Worm (Caenorhabditis elegans) whole organism, L1 larva: Measurements from ENCODE around the gene bath-24.
"Not testable (repeated sequence)": the region's sequence is repeated elsewhere in the genome, so short reads cannot be mapped to it uniquely, and the experiment has no call there.

Experiments used
- C34B4.2 ChIP-seq: sonication (generic microtip); optimal IDR thresholded peaks from 2 replicates; lab custom pipeline; 2017; ENCODE audit warnings: mild to moderate bottlenecking, missing genetic modification characterization, missing compliant biosample characterization
- F16B12.6 ChIP-seq: fragments of 150-350 bp; optimal IDR thresholded peaks from 2 replicates; lab custom pipeline; 2014; ENCODE audit warnings: missing biosample characterization, missing genetic modification characterization
- aly-2 ChIP-seq: fragments of 150-350 bp; optimal IDR thresholded peaks from 2 replicates; lab custom pipeline; 2014; ENCODE audit warnings: missing biosample characterization, missing genetic modification characterization
- ama-1 ChIP-seq: fragments of 150-350 bp; optimal IDR thresholded peaks from 2 replicates; lab custom pipeline; 2014
- ceh-8 ChIP-seq: fragments of 200-800 bp; sonication (Bioruptor generic); optimal IDR thresholded peaks from 2 replicates; lab custom pipeline; 2018; ENCODE audit warnings: mild to moderate bottlenecking, missing genetic modification characterization, moderate library complexity, missing compliant biosample characterization
- ceh-90 ChIP-seq: sonication (generic microtip); optimal IDR thresholded peaks from 2 replicates; lab custom pipeline; 2016; ENCODE audit warnings: missing genetic modification characterization, missing compliant biosample characterization
- egl-13 ChIP-seq: sonication (generic microtip); optimal IDR thresholded peaks from 2 replicates; lab custom pipeline; 2016; ENCODE audit warnings: missing genotype, missing genetic modification reagents, missing genetic modification characterization, missing compliant biosample characterization
- egl-27 ChIP-seq, 2 experiments: fragments of 150-350 bp in 1 of 2; sonication (generic microtip); optimal IDR thresholded peaks; 3 replicates each; lab custom pipeline; 2017 to 2018; ENCODE audit warnings: missing biosample characterization in 2 of 2, missing genetic modification characterization in 2 of 2, missing genetic modification reagents in 2 of 2
- fkh-4 ChIP-seq: sonication (generic microtip); optimal IDR thresholded peaks from 2 replicates; lab custom pipeline; 2016; ENCODE audit warnings: missing compliant biosample characterization, missing genetic modification characterization, borderline replicate concordance
- grh-1 ChIP-seq: fragments of 200-800 bp; sonication (Bioruptor generic); IDR thresholded peaks from 2 replicates; pipeline ENCODE4 v1.3.6; 2022; ENCODE audit warnings: missing genetic modification reagents, missing genetic modification characterization, missing compliant biosample characterization
- hlh-17 ChIP-seq: fragments of 200-800 bp; sonication (Bioruptor generic); optimal IDR thresholded peaks from 2 replicates; lab custom pipeline; 2018; ENCODE audit warnings: missing genetic modification characterization, mild to moderate bottlenecking, missing compliant biosample characterization, moderate library complexity, borderline replicate concordance
- hpl-2 ChIP-seq: fragments of 150-350 bp; optimal IDR thresholded peaks from 2 replicates; lab custom pipeline; 2014; ENCODE audit warnings: missing biosample characterization, missing genetic modification reagents, missing genetic modification characterization
- jun-1 ChIP-seq: fragments of 150-350 bp; optimal IDR thresholded peaks from 2 replicates; lab custom pipeline; 2014; ENCODE audit warnings: missing biosample characterization, missing genetic modification reagents, missing genetic modification characterization
- lin-13 ChIP-seq: fragments of 150-350 bp; optimal IDR thresholded peaks from 2 replicates; lab custom pipeline; 2014; ENCODE audit warnings: missing biosample characterization, missing genetic modification reagents, missing genetic modification characterization
- lir-3 ChIP-seq: sonication (generic microtip); optimal IDR thresholded peaks from 2 replicates; lab custom pipeline; 2016; ENCODE audit warnings: mild to moderate bottlenecking, missing genetic modification characterization, moderate library complexity, missing compliant biosample characterization; ENCODE audit not compliant: poor library complexity
- nhr-12 ChIP-seq: sonication (generic microtip); optimal IDR thresholded peaks from 2 replicates; lab custom pipeline; 2017; ENCODE audit warnings: missing biosample characterization, missing genetic modification characterization
- nhr-19 ChIP-seq: fragments of 200-800 bp; sonication (Bioruptor generic); conservative IDR thresholded peaks from 2 replicates; pipeline ENCODE4 v1.3.6; 2022; ENCODE audit warnings: missing genetic modification characterization, missing compliant biosample characterization
- nhr-28 ChIP-seq: fragments of 150-350 bp; optimal IDR thresholded peaks from 2 replicates; lab custom pipeline; 2014; ENCODE audit warnings: missing biosample characterization, missing genetic modification characterization
- nhr-47 ChIP-seq: sonication (generic microtip); optimal IDR thresholded peaks from 2 replicates; lab custom pipeline; 2016; ENCODE audit warnings: mild to moderate bottlenecking, missing genetic modification characterization, moderate library complexity, missing compliant biosample characterization
- nhr-76 ChIP-seq: sonication (generic microtip); optimal IDR thresholded peaks from 2 replicates; lab custom pipeline; 2017; ENCODE audit warnings: missing biosample characterization, missing genetic modification characterization
- nhr-77 ChIP-seq: fragments of 150-350 bp; optimal IDR thresholded peaks from 2 replicates; lab custom pipeline; 2014; ENCODE audit warnings: missing biosample characterization, missing genetic modification characterization
- nhr-84 ChIP-seq: sonication (generic microtip); optimal IDR thresholded peaks from 2 replicates; lab custom pipeline; 2017; ENCODE audit warnings: missing biosample characterization, missing genetic modification characterization
- pag-3 ChIP-seq: sonication (generic microtip); optimal IDR thresholded peaks from 2 replicates; lab custom pipeline; 2017; ENCODE audit warnings: missing genetic modification characterization, mild to moderate bottlenecking, missing compliant biosample characterization, antibody characterized with exemption, borderline replicate concordance; ENCODE audit not compliant: insufficient read depth
- rnt-1 ChIP-seq: sonication (generic microtip); optimal IDR thresholded peaks from 2 replicates; lab custom pipeline; 2016; ENCODE audit warnings: mild to moderate bottlenecking, missing genetic modification characterization, moderate library complexity, missing compliant biosample characterization
- sup-37 ChIP-seq: fragments of 200-800 bp; sonication (Bioruptor generic); optimal IDR thresholded peaks from 2 replicates; lab custom pipeline; 2018; ENCODE audit warnings: mild to moderate bottlenecking, missing genetic modification characterization, missing compliant biosample characterization
- tbx-2 ChIP-seq: sonication (generic microtip); optimal IDR thresholded peaks from 2 replicates; lab custom pipeline; 2016; ENCODE audit warnings: missing genetic modification characterization, missing compliant biosample characterization
- tlp-1 ChIP-seq: fragments of 150-350 bp; optimal IDR thresholded peaks from 2 replicates; lab custom pipeline; 2014; ENCODE audit warnings: missing biosample characterization, missing genetic modification characterization
- unc-130 ChIP-seq: fragments of 150-350 bp; optimal IDR thresholded peaks from 2 replicates; lab custom pipeline; 2017; ENCODE audit warnings: missing biosample characterization, missing genetic modification characterization, inconsistent platforms
- unc-30 ChIP-seq: sonication (generic microtip); optimal IDR thresholded peaks from 2 replicates; lab custom pipeline; 2017; ENCODE audit warnings: missing biosample characterization, missing genetic modification characterization
- unc-98 ChIP-seq: fragments of 200-800 bp; sonication (Bioruptor generic); IDR thresholded peaks from 2 replicates; pipeline ENCODE4 v1.3.6; 2022; ENCODE audit warnings: missing genetic modification characterization, missing compliant biosample characterization
- vab-15 ChIP-seq: sonication (generic microtip); optimal IDR thresholded peaks from 2 replicates; lab custom pipeline; 2017; ENCODE audit warnings: missing genotype, mild to moderate bottlenecking, missing genetic modification characterization, missing compliant biosample characterization
- ztf-11 ChIP-seq, 2 experiments: sonication (generic microtip); optimal IDR thresholded peaks; 2 replicates each; lab custom pipeline; 2016 to 2017; ENCODE audit warnings: missing genetic modification characterization in 2 of 2, missing biosample characterization in 1 of 2, missing compliant biosample characterization in 1 of 2

bath-24 gene

DNA sequence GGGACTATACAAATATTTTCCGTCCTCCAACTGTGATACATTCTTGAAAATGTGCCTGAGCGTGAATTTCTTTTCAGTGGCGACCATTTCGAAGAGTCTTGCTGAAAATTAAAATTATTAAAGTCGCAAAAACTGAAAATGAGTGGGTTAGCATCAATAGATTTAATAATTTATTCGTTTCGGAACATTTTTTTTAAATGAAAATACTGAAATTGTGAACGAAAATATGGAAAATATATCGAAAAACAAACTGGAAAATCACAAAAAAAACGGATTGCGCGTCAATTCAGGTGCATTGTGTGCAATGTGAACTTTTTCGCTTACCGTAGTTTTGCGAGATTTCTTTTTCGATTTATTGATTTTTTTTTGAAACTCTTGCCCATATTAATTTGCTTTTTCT is 13.6 kb downstream of the bath-24 start, which contains the start of gene bath-5:
Gene bath-5, minus strand, starts transcription at position 101 of the 400 bp plus-strand sequence.
- TF ChIP-seq tbx-2 (tag; lab: Kevin White, UChicago) (no peak), nhr-84 (tag; lab: Kevin White, UChicago) (no peak), fkh-4 (tag; lab: Kevin White, UChicago) (no peak), nhr-47 (tag; lab: Kevin White, UChicago) (no peak), egl-13 (tag; lab: Kevin White, UChicago) (no peak), F16B12.6 (tag; lab: Kevin White, UChicago) (no peak), nhr-28 (tag; lab: Kevin White, UChicago) (no peak), jun-1 (tag; lab: Kevin White, UChicago) (no peak), hpl-2 (GFP tag; lab: Kevin White, UChicago) (no peak), grh-1 (GFP tag; lab: Robert Waterston, UW) (no peak), lin-13 (no peak)

DNA sequence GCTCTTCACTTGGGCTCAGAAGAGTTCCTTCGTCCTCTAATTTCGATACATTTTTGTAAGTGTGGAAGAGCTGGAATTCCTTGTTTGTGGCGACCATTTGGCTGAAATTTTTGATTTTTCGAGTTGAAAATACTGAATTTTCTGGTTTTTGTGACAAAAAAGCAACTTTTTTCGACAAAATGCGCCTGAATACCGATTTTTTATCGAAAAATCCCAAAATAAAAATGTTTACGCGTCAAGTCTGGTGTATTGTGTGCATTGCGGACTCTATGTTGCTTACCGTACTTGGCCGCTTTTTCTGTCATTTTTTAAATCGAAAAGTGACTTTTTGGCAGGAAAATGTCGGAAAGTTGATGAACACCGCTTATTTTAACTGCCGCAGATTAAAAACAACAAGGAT is 15.0 kb downstream of the bath-24 start, which contains the start of gene bath-3:
Gene bath-3, minus strand, starts transcription at position 101 of the 400 bp plus-strand sequence.
- no peak for TF ChIP-seq C34B4.2 (tag; lab: Kevin White, UChicago)
- no peak for TF ChIP-seq ceh-8 (GFP tag; lab: Kevin White, UChicago)
- TF ChIP-seq, all 84 proteins: peak for 0

ce11 chrII:2028712-2029111 is 16.7 kb downstream of the bath-24 start, which contains the start of gene bath-1:
bath-1 (minus strand) TSS chrII:2028812.
- TF ChIP-seq nhr-77 (tag; lab: Kevin White, UChicago) (no peak), nhr-19 (GFP tag; lab: Robert Waterston, UW) (no peak), ceh-8 (GFP tag; lab: Kevin White, UChicago) (no peak), hlh-17 (GFP tag; lab: Kevin White, UChicago) (no peak), ceh-90 (tag; lab: Kevin White, UChicago) (no peak), unc-98 (GFP tag; lab: Robert Waterston, UW) (no peak), nhr-76 (tag; lab: Kevin White, UChicago) (no peak)

ce11 chrII:2026525-2026924 is 18.9 kb downstream of the bath-24 start, which contains the start of gene bath-21:
bath-21 (minus strand) TSS chrII:2026625.
- TF ChIP-seq pag-3 (tag; lab: Kevin White, UChicago) (no peak), nhr-84 (tag; lab: Kevin White, UChicago) (no peak), aly-2 (tag; lab: Kevin White, UChicago) (no peak), tbx-2 (tag; lab: Kevin White, UChicago) (no peak), sup-37 (GFP tag; lab: Kevin White, UChicago) (no peak), ztf-11 (tag; optimal IDR thresholded peaks at IDR 0.05; lab: Kevin White, UChicago) (no peak), nhr-19 (GFP tag; lab: Robert Waterston, UW) (no peak), nhr-12 (tag; lab: Kevin White, UChicago) (no peak), lir-3 (no peak), hpl-2 (GFP tag; lab: Kevin White, UChicago) (no peak), tlp-1 (tag; lab: Kevin White, UChicago) (no peak), egl-27 (tag; optimal IDR thresholded peaks at IDR 0.05; lab: Kevin White, UChicago) (no peak), unc-98 (GFP tag; lab: Robert Waterston, UW) (no peak), vab-15 (tag; lab: Kevin White, UChicago) (no peak), unc-130 (no peak), rnt-1 (tag; lab: Kevin White, UChicago) (no peak), egl-13 (tag; lab: Kevin White, UChicago) (no peak), unc-30 (tag; lab: Kevin White, UChicago) (no peak)

ce11 chrII:2023514-2023913 is 21.9 kb downstream of the bath-24 start, which contains the start of gene cya-2:
cya-2 (minus strand) TSS chrII:2023614.
- not testable (repeated sequence) for TF ChIP-seq egl-27 (tag; optimal IDR thresholded peaks at IDR 0.05; lab: Kevin White, UChicago); nhr-19 (GFP tag; lab: Robert Waterston, UW); ama-1 (lab: Kevin White, UChicago)
